Worm (Caenorhabditis elegans) whole organism, young adult: ENCODE results near the gene npr-32.

ENCODE experiments used
- B0035.1 ChIP-seq: sonication (generic microtip); optimal IDR thresholded peaks from 2 replicates; lab custom pipeline; 2016; ENCODE audit warnings: missing genetic modification characterization, mild to moderate bottlenecking, missing compliant biosample characterization, missing genotype, missing genetic modification reagents
- B0336.3 ChIP-seq: fragments of 200-800 bp; sonication (Bioruptor generic); IDR thresholded peaks from 2 replicates; pipeline ENCODE4 v1.3.6; 2022; ENCODE audit warnings: missing genetic modification characterization, missing compliant biosample characterization
- C06A6.2 ChIP-seq: fragments of 200-800 bp; sonication (Bioruptor generic); conservative IDR thresholded peaks from 2 replicates; pipeline ENCODE4 v1.3.6; 2022; ENCODE audit warnings: missing genetic modification characterization, missing compliant biosample characterization
- F10E7.11 ChIP-seq: sonication (generic microtip); optimal IDR thresholded peaks from 2 replicates; lab custom pipeline; 2017; ENCODE audit warnings: mild to moderate bottlenecking, missing genetic modification characterization, moderate library complexity, missing compliant biosample characterization
- F22D6.2 ChIP-seq: sonication (generic microtip); optimal IDR thresholded peaks from 2 replicates; lab custom pipeline; 2016; ENCODE audit warnings: mild to moderate bottlenecking, missing genetic modification characterization, missing compliant biosample characterization
- F49E8.2 ChIP-seq: sonication (generic microtip); optimal IDR thresholded peaks from 3 replicates; lab custom pipeline; 2017; ENCODE audit warnings: missing genetic modification characterization, mild to moderate bottlenecking, missing compliant biosample characterization, antibody characterized with exemption, moderate library complexity; ENCODE audit not compliant: insufficient read depth
- F52B5.7 ChIP-seq: sonication (generic microtip); optimal IDR thresholded peaks from 2 replicates; lab custom pipeline; 2016; ENCODE audit warnings: mild to moderate bottlenecking, missing genetic modification characterization, missing compliant biosample characterization
- F57A8.1 ChIP-seq: fragments of 200-800 bp; sonication (Bioruptor generic); optimal IDR thresholded peaks from 2 replicates; lab custom pipeline; 2018; ENCODE audit warnings: mild to moderate bottlenecking, missing genetic modification characterization, moderate library complexity, missing compliant biosample characterization
- T26A5.8 ChIP-seq: sonication (generic microtip); optimal IDR thresholded peaks from 2 replicates; lab custom pipeline; 2016; ENCODE audit warnings: missing genetic modification characterization, missing compliant biosample characterization
- Y53F4B.3 ChIP-seq: fragments of 200-800 bp; sonication (Bioruptor generic); IDR thresholded peaks from 2 replicates; pipeline ENCODE4 v1.3.6; 2022; ENCODE audit warnings: missing genetic modification reagents, missing genetic modification characterization, missing compliant biosample characterization
- Y79H2A.3 ChIP-seq: fragments of 200-800 bp; sonication (Bioruptor generic); conservative IDR thresholded peaks from 2 replicates; pipeline ENCODE4 v1.3.6; 2022; ENCODE audit warnings: missing genetic modification reagents, missing genetic modification characterization, missing compliant biosample characterization
- Y95B8A.8 ChIP-seq: fragments of 200-800 bp; sonication (Bioruptor generic); IDR thresholded peaks from 2 replicates; pipeline ENCODE4 v1.3.6; 2022; ENCODE audit warnings: missing genetic modification reagents, missing genetic modification characterization, missing compliant biosample characterization
- akir-1 ChIP-seq: fragments of 200-800 bp; sonication (Bioruptor generic); optimal IDR thresholded peaks from 2 replicates; lab custom pipeline; 2018; ENCODE audit warnings: mild to moderate bottlenecking, missing genetic modification characterization, moderate library complexity, missing compliant biosample characterization
- aptf-2 ChIP-seq: fragments of 200-800 bp; sonication (Bioruptor generic); conservative IDR thresholded peaks from 2 replicates; pipeline ENCODE4 v1.3.6; 2022; ENCODE audit warnings: missing genetic modification reagents, missing genetic modification characterization, missing compliant biosample characterization
- athp-1 ChIP-seq: sonication (generic microtip); optimal IDR thresholded peaks from 2 replicates; lab custom pipeline; 2017; ENCODE audit warnings: mild to moderate bottlenecking, missing genetic modification characterization, missing compliant biosample characterization
- attf-6 ChIP-seq: fragments of 200-800 bp; sonication (Bioruptor generic); IDR thresholded peaks from 2 replicates; pipeline ENCODE4 v1.3.6; 2022; ENCODE audit warnings: missing genetic modification reagents, missing genetic modification characterization, missing compliant biosample characterization
- cebp-2 ChIP-seq: fragments of 200-800 bp; sonication (Bioruptor generic); IDR thresholded peaks from 2 replicates; pipeline ENCODE4 v1.3.6; 2022; ENCODE audit warnings: missing genetic modification characterization, missing compliant biosample characterization
- ceh-58 ChIP-seq: fragments of 200-800 bp; sonication (Bioruptor generic); IDR thresholded peaks from 2 replicates; pipeline ENCODE4 v1.3.6; 2022; ENCODE audit warnings: missing genetic modification characterization, missing compliant biosample characterization
- ceh-91 ChIP-seq: fragments of 200-800 bp; sonication (Bioruptor generic); IDR thresholded peaks from 2 replicates; pipeline ENCODE4 v1.3.6; 2022; ENCODE audit warnings: missing genetic modification reagents, missing genetic modification characterization, missing compliant biosample characterization
- dpff-1 ChIP-seq: sonication (generic microtip); optimal IDR thresholded peaks from 2 replicates; lab custom pipeline; 2017; ENCODE audit warnings: mild to moderate bottlenecking, missing genetic modification characterization, missing compliant biosample characterization
- him-1 ChIP-seq: sonication (generic microtip); optimal IDR thresholded peaks from 2 replicates; lab custom pipeline; 2016; ENCODE audit warnings: missing genotype, missing genetic modification reagents, missing genetic modification characterization, missing compliant biosample characterization
- hmg-1.2 ChIP-seq: fragments of 200-800 bp; sonication (Bioruptor generic); IDR thresholded peaks from 2 replicates; pipeline ENCODE4 v1.3.6; 2022; ENCODE audit warnings: missing genetic modification reagents, missing genetic modification characterization, missing compliant biosample characterization
- let-607 ChIP-seq, 2 experiments: fragments of 200-800 bp in 1 of 2; sonication (Bioruptor generic) in 1 of 2; sonication (generic microtip) in 1 of 2; optimal IDR thresholded peaks; 2 replicates each; lab custom pipeline; 2016 to 2018; ENCODE audit warnings: mild to moderate bottlenecking in 2 of 2, missing compliant biosample characterization in 2 of 2, missing genetic modification characterization in 2 of 2, moderate library complexity in 2 of 2, missing genotype in 1 of 2
- lin-40 ChIP-seq: sonication (generic microtip); optimal IDR thresholded peaks from 2 replicates; lab custom pipeline; 2016; ENCODE audit warnings: missing genetic modification characterization, mild to moderate bottlenecking, missing compliant biosample characterization, missing genotype, missing genetic modification reagents
- lin-54 ChIP-seq: fragments of 200-800 bp; sonication (Bioruptor generic); optimal IDR thresholded peaks from 2 replicates; lab custom pipeline; 2018; ENCODE audit warnings: mild to moderate bottlenecking, missing genetic modification characterization, missing compliant biosample characterization
- madf-6 ChIP-seq: fragments of 200-800 bp; sonication (Bioruptor generic); IDR thresholded peaks from 2 replicates; pipeline ENCODE4 v1.3.6; 2022; ENCODE audit warnings: missing genetic modification reagents, missing genetic modification characterization, missing compliant biosample characterization
- mel-28 ChIP-seq: sonication (generic microtip); optimal IDR thresholded peaks from 2 replicates; lab custom pipeline; 2016; ENCODE audit warnings: borderline replicate concordance, mild to moderate bottlenecking, missing genetic modification characterization, missing compliant biosample characterization
- mes-4 ChIP-seq: sonication (generic microtip); optimal IDR thresholded peaks from 2 replicates; lab custom pipeline; 2016; ENCODE audit warnings: missing genotype, missing genetic modification characterization, missing compliant biosample characterization
- nfya-2 ChIP-seq: fragments of 200-800 bp; sonication (Bioruptor generic); IDR thresholded peaks from 2 replicates; pipeline ENCODE4 v1.3.6; 2022; ENCODE audit warnings: missing genetic modification reagents, missing genetic modification characterization, missing compliant biosample characterization
- nhr-27 ChIP-seq: fragments of 200-800 bp; sonication (Bioruptor generic); optimal IDR thresholded peaks from 2 replicates; lab custom pipeline; 2018; ENCODE audit warnings: mild to moderate bottlenecking, missing genetic modification characterization, moderate library complexity, missing compliant biosample characterization
- pbrm-1 ChIP-seq: fragments of 200-800 bp; sonication (Bioruptor generic); IDR thresholded peaks from 2 replicates; pipeline ENCODE4 v1.3.6; 2022; ENCODE audit warnings: missing genetic modification reagents, missing genetic modification characterization, missing compliant biosample characterization
- sptf-2 ChIP-seq: fragments of 200-800 bp; sonication (Bioruptor generic); optimal IDR thresholded peaks from 2 replicates; lab custom pipeline; 2018; ENCODE audit warnings: mild to moderate bottlenecking, missing genetic modification characterization, missing compliant biosample characterization
- tbp1 ChIP-seq: fragments of 200-800 bp; sonication (Bioruptor generic); optimal IDR thresholded peaks from 2 replicates; lab custom pipeline; 2018; ENCODE audit warnings: mild to moderate bottlenecking, missing genetic modification characterization, missing compliant biosample characterization
- tbx-9 ChIP-seq: sonication (generic microtip); optimal IDR thresholded peaks from 2 replicates; lab custom pipeline; 2016; ENCODE audit warnings: borderline replicate concordance, missing genetic modification characterization, inconsistent platforms, missing compliant biosample characterization
- unc-130 ChIP-seq: sonication (generic microtip); optimal IDR thresholded peaks from 2 replicates; lab custom pipeline; 2016; ENCODE audit warnings: missing genetic modification reagents, missing genetic modification characterization, missing compliant biosample characterization
- zfh-2 ChIP-seq: fragments of 200-800 bp; sonication (Bioruptor generic); conservative IDR thresholded peaks from 2 replicates; pipeline ENCODE4 v1.3.6; 2022; ENCODE audit warnings: missing genetic modification reagents, missing genetic modification characterization, missing compliant biosample characterization
- ztf-26 ChIP-seq: sonication (generic microtip); optimal IDR thresholded peaks from 2 replicates; lab custom pipeline; 2017; ENCODE audit warnings: missing genetic modification characterization, missing compliant biosample characterization
- ztf-6 ChIP-seq: fragments of 200-800 bp; sonication (Bioruptor generic); IDR thresholded peaks from 2 replicates; pipeline ENCODE4 v1.3.6; 2022; ENCODE audit warnings: missing genetic modification reagents, missing genetic modification characterization, missing compliant biosample characterization

The npr-32 gene

ce11 chrIV:17216048-17216447 lies 14.8 kb downstream of the npr-32 start, which contains the start of gene Y116A8B.1:
Gene Y116A8B.1 (plus strand): TSS chrIV:17216348.
- TF ChIP-seq B0035.1 (tag; lab: Kevin White, UChicago) (no peak), cebp-2 (GFP tag; lab: Robert Waterston, UW) (no peak), unc-130 (GFP tag; lab: Kevin White, UChicago) (no peak), attf-6 (GFP tag; lab: Robert Waterston, UW) (no peak), akir-1 (GFP tag; lab: Kevin White, UChicago) (no peak), zfh-2 (no peak), C06A6.2 (GFP tag; lab: Robert Waterston, UW) (no peak), ztf-6 (GFP tag; lab: Robert Waterston, UW) (no peak), T26A5.8 (tag; lab: Kevin White, UChicago) (no peak), lin-40 (tag; lab: Kevin White, UChicago) (no peak), F52B5.7 (no peak), F22D6.2 (tag; lab: Kevin White, UChicago) (no peak), Y95B8A.8 (GFP tag; lab: Robert Waterston, UW) (no peak), lin-54 (GFP tag; lab: Kevin White, UChicago) (no peak), nfya-2 (GFP tag; lab: Robert Waterston, UW) (no peak), Y79H2A.3 (GFP tag; lab: Robert Waterston, UW) (no peak), sptf-2 (no peak)

- TF ChIP-seq hmg-1.2 (GFP tag; lab: Robert Waterston, UW) (peak; percentile 79), mes-4 (tag; lab: Kevin White, UChicago) (no peak)
Observed at ce11 chrIV:17215070-17215469, 15.8 kb downstream of the npr-32 start.

- TF ChIP-seq let-607 (tag; optimal IDR thresholded peaks at IDR 0.05; lab: Kevin White, UChicago) (no peak), F10E7.11 (tag; lab: Kevin White, UChicago) (no peak), ztf-26 (tag; lab: Kevin White, UChicago) (no peak), tbx-9 (tag; lab: Kevin White, UChicago) (no peak), F49E8.2 (tag; lab: Kevin White, UChicago) (no peak), B0336.3 (no peak), mel-28 (tag; lab: Kevin White, UChicago) (no peak), him-1 (tag; lab: Kevin White, UChicago) (no peak), athp-1 (no peak), ceh-91 (GFP tag; lab: Robert Waterston, UW) (no peak), pbrm-1 (no peak), tbp1 (no peak), nhr-27 (tag; lab: Kevin White, UChicago) (no peak)
- TF ChIP-seq, all 124 proteins: peak for 0
Observed at ce11 chrIV:17210754-17211153, 20.1 kb downstream of the npr-32 start.

- TF ChIP-seq Y53F4B.3, result no peak
- no peak for TF ChIP-seq nfya-2 (GFP tag; lab: Robert Waterston, UW)
- TF ChIP-seq tbx-9 (tag; lab: Kevin White, UChicago), result no peak
- no peak for TF ChIP-seq dpff-1 (tag; lab: Kevin White, UChicago)
- TF ChIP-seq ceh-58 (GFP tag; lab: Robert Waterston, UW), result no peak
- TF ChIP-seq B0035.1 (tag; lab: Kevin White, UChicago), result no peak
- no peak for TF ChIP-seq akir-1 (GFP tag; lab: Kevin White, UChicago)
- no peak for TF ChIP-seq madf-6
- no peak for TF ChIP-seq aptf-2
- TF ChIP-seq F57A8.1 (GFP tag; lab: Kevin White, UChicago), result no peak
Observed at ce11 chrIV:17209309-17209708, 21.5 kb downstream of the npr-32 start.
